Worm (Caenorhabditis elegans) whole organism, young adult: ENCODE measurements around the gene ZK105.3.

Experiments
- B0019.2 ChIP-seq: fragments of 200-800 bp; sonication (Bioruptor generic); conservative IDR thresholded peaks from 2 replicates; pipeline ENCODE4 v1.3.6; 2022; ENCODE audit warnings: missing genetic modification reagents, missing genetic modification characterization, missing compliant biosample characterization
- B0261.1 ChIP-seq: sonication (generic microtip); optimal IDR thresholded peaks from 2 replicates; lab custom pipeline; 2016; ENCODE audit warnings: mild to moderate bottlenecking, missing genetic modification characterization, moderate library complexity, missing compliant biosample characterization
- B0336.3 ChIP-seq: fragments of 200-800 bp; sonication (Bioruptor generic); IDR thresholded peaks from 2 replicates; pipeline ENCODE4 v1.3.6; 2022; ENCODE audit warnings: missing genetic modification characterization, missing compliant biosample characterization
- F10E7.11 ChIP-seq: sonication (generic microtip); optimal IDR thresholded peaks from 2 replicates; lab custom pipeline; 2017; ENCODE audit warnings: mild to moderate bottlenecking, missing genetic modification characterization, moderate library complexity, missing compliant biosample characterization
- F22D6.2 ChIP-seq: sonication (generic microtip); optimal IDR thresholded peaks from 2 replicates; lab custom pipeline; 2016; ENCODE audit warnings: mild to moderate bottlenecking, missing genetic modification characterization, missing compliant biosample characterization
- F23B12.7 ChIP-seq: sonication (generic microtip); optimal IDR thresholded peaks from 2 replicates; lab custom pipeline; 2017; ENCODE audit warnings: missing genetic modification characterization, mild to moderate bottlenecking, missing compliant biosample characterization, antibody characterized with exemption, moderate library complexity; ENCODE audit not compliant: insufficient read depth
- F37B4.10 ChIP-seq: fragments of 200-800 bp; sonication (Bioruptor generic); IDR thresholded peaks from 2 replicates; pipeline ENCODE4 v1.3.6; 2022; ENCODE audit warnings: missing genetic modification characterization, missing compliant biosample characterization
- F49E8.2 ChIP-seq: sonication (generic microtip); optimal IDR thresholded peaks from 3 replicates; lab custom pipeline; 2017; ENCODE audit warnings: missing genetic modification characterization, mild to moderate bottlenecking, missing compliant biosample characterization, antibody characterized with exemption, moderate library complexity; ENCODE audit not compliant: insufficient read depth
- K11D2.4 ChIP-seq: fragments of 200-800 bp; sonication (Bioruptor generic); IDR thresholded peaks from 2 replicates; pipeline ENCODE4 v1.3.6; 2022; ENCODE audit warnings: missing genetic modification reagents, missing genetic modification characterization, missing compliant biosample characterization
- K12H6.12 ChIP-seq: fragments of 200-800 bp; sonication (Bioruptor generic); optimal IDR thresholded peaks from 2 replicates; lab custom pipeline; 2018; ENCODE audit warnings: mild to moderate bottlenecking, missing genetic modification characterization, missing compliant biosample characterization
- T26A5.8 ChIP-seq: sonication (generic microtip); optimal IDR thresholded peaks from 2 replicates; lab custom pipeline; 2016; ENCODE audit warnings: missing genetic modification characterization, missing compliant biosample characterization
- Y53G8AR.9 ChIP-seq: fragments of 200-800 bp; sonication (Bioruptor generic); conservative IDR thresholded peaks from 2 replicates; pipeline ENCODE4 v1.3.6; 2022; ENCODE audit warnings: missing genetic modification reagents, missing genetic modification characterization, missing compliant biosample characterization
- Y56A3A.18 ChIP-seq: fragments of 200-800 bp; sonication (Bioruptor generic); IDR thresholded peaks from 2 replicates; pipeline ENCODE4 v1.3.6; 2022; ENCODE audit warnings: missing genetic modification reagents, missing genetic modification characterization, missing compliant biosample characterization
- Y67H2A.10 ChIP-seq: fragments of 200-800 bp; sonication (Bioruptor generic); conservative IDR thresholded peaks from 2 replicates; pipeline ENCODE4 v1.3.6; 2022; ENCODE audit warnings: missing genetic modification reagents, missing genetic modification characterization, missing compliant biosample characterization
- akir-1 ChIP-seq: fragments of 200-800 bp; sonication (Bioruptor generic); optimal IDR thresholded peaks from 2 replicates; lab custom pipeline; 2018; ENCODE audit warnings: mild to moderate bottlenecking, missing genetic modification characterization, moderate library complexity, missing compliant biosample characterization
- ama-1 ChIP-seq, 3 experiments: fragments of 150-350 bp in 1 of 3; sonication (generic microtip) in 2 of 3; optimal IDR thresholded peaks; 2 replicates each; lab custom pipeline; 2014 to 2018; ENCODE audit warnings: missing biosample characterization in 2 of 3, missing genetic modification characterization in 2 of 3, missing genetic modification reagents in 2 of 3
- cebp-1 ChIP-seq, 2 experiments: fragments of 200-800 bp in 1 of 2; sonication (Bioruptor generic) in 1 of 2; sonication (generic microtip) in 1 of 2; IDR thresholded peaks in 1 of 2; optimal IDR thresholded peaks in 1 of 2; 2 replicates each; pipeline versions ENCODE4 v1.3.6 to Lab custom; 2017 to 2022; ENCODE audit warnings: missing compliant biosample characterization in 2 of 2, missing genetic modification characterization in 2 of 2, mild to moderate bottlenecking in 1 of 2, missing genetic modification reagents in 1 of 2, moderate library complexity in 1 of 2
- ceh-91 ChIP-seq: fragments of 200-800 bp; sonication (Bioruptor generic); IDR thresholded peaks from 2 replicates; pipeline ENCODE4 v1.3.6; 2022; ENCODE audit warnings: missing genetic modification reagents, missing genetic modification characterization, missing compliant biosample characterization
- chd-7 ChIP-seq: sonication (generic microtip); optimal IDR thresholded peaks from 2 replicates; lab custom pipeline; 2016; ENCODE audit warnings: mild to moderate bottlenecking, missing genetic modification characterization, moderate library complexity, missing compliant biosample characterization
- die-1 ChIP-seq: sonication (generic microtip); optimal IDR thresholded peaks from 2 replicates; lab custom pipeline; 2016; ENCODE audit warnings: missing genotype, mild to moderate bottlenecking, missing genetic modification characterization, missing compliant biosample characterization
- dpff-1 ChIP-seq: sonication (generic microtip); optimal IDR thresholded peaks from 2 replicates; lab custom pipeline; 2017; ENCODE audit warnings: mild to moderate bottlenecking, missing genetic modification characterization, missing compliant biosample characterization
- ets-4 ChIP-seq: fragments of 200-800 bp; sonication (Bioruptor generic); optimal IDR thresholded peaks from 2 replicates; lab custom pipeline; 2018; ENCODE audit warnings: mild to moderate bottlenecking, missing genetic modification characterization, missing compliant biosample characterization
- gei-17 ChIP-seq: fragments of 200-800 bp; sonication (Bioruptor generic); optimal IDR thresholded peaks from 2 replicates; lab custom pipeline; 2018; ENCODE audit warnings: mild to moderate bottlenecking, missing genetic modification characterization, missing compliant biosample characterization
- him-1 ChIP-seq: sonication (generic microtip); optimal IDR thresholded peaks from 2 replicates; lab custom pipeline; 2016; ENCODE audit warnings: missing genotype, missing genetic modification reagents, missing genetic modification characterization, missing compliant biosample characterization
- hlh-26 ChIP-seq: fragments of 200-800 bp; sonication (Bioruptor generic); conservative IDR thresholded peaks from 2 replicates; pipeline ENCODE4 v1.3.6; 2022; ENCODE audit warnings: missing genetic modification reagents, missing genetic modification characterization, missing compliant biosample characterization
- hmg-1.2 ChIP-seq: fragments of 200-800 bp; sonication (Bioruptor generic); IDR thresholded peaks from 2 replicates; pipeline ENCODE4 v1.3.6; 2022; ENCODE audit warnings: missing genetic modification reagents, missing genetic modification characterization, missing compliant biosample characterization
- hsf-1 ChIP-seq: fragments of 200-800 bp; sonication (Bioruptor generic); IDR thresholded peaks from 2 replicates; pipeline ENCODE4 v1.3.6; 2022; ENCODE audit warnings: missing genetic modification reagents, missing genetic modification characterization, missing compliant biosample characterization
- lag-1 ChIP-seq: fragments of 200-800 bp; sonication (Bioruptor generic); IDR thresholded peaks from 2 replicates; pipeline ENCODE4 v1.3.6; 2022; ENCODE audit warnings: missing genetic modification reagents, missing genetic modification characterization, missing compliant biosample characterization
- lin-26 ChIP-seq: fragments of 200-800 bp; sonication (Bioruptor generic); IDR thresholded peaks from 2 replicates; pipeline ENCODE4 v1.3.6; 2022; ENCODE audit warnings: missing genetic modification reagents, missing genetic modification characterization, missing compliant biosample characterization
- lin-35 ChIP-seq, 3 experiments: fragments of 150-350 bp in 2 of 3; sonication (generic microtip) in 1 of 3; optimal IDR thresholded peaks; 2 replicates each; lab custom pipeline; 2014 to 2018; ENCODE audit warnings: missing biosample characterization in 3 of 3, missing genetic modification characterization in 3 of 3, missing genetic modification reagents in 3 of 3
- lsl-1 ChIP-seq: fragments of 200-800 bp; sonication (Bioruptor generic); optimal IDR thresholded peaks from 2 replicates; lab custom pipeline; 2018; ENCODE audit warnings: mild to moderate bottlenecking, missing genetic modification characterization, moderate library complexity, missing compliant biosample characterization
- madf-10 ChIP-seq: sonication (generic microtip); optimal IDR thresholded peaks from 2 replicates; lab custom pipeline; 2016; ENCODE audit warnings: mild to moderate bottlenecking, missing genetic modification characterization, missing compliant biosample characterization
- madf-6 ChIP-seq: fragments of 200-800 bp; sonication (Bioruptor generic); IDR thresholded peaks from 2 replicates; pipeline ENCODE4 v1.3.6; 2022; ENCODE audit warnings: missing genetic modification reagents, missing genetic modification characterization, missing compliant biosample characterization
- madf-8 ChIP-seq: fragments of 200-800 bp; sonication (Bioruptor generic); conservative IDR thresholded peaks from 2 replicates; pipeline ENCODE4 v1.3.6; 2022; ENCODE audit warnings: missing genetic modification reagents, missing genetic modification characterization, missing compliant biosample characterization
- nhr-179 ChIP-seq: sonication (generic microtip); optimal IDR thresholded peaks from 2 replicates; lab custom pipeline; 2016; ENCODE audit warnings: mild to moderate bottlenecking, missing genetic modification characterization, missing compliant biosample characterization
- nhr-90 ChIP-seq: sonication (generic microtip); optimal IDR thresholded peaks from 2 replicates; lab custom pipeline; 2016; ENCODE audit warnings: missing genotype, mild to moderate bottlenecking, missing genetic modification characterization, missing compliant biosample characterization
- pbrm-1 ChIP-seq: fragments of 200-800 bp; sonication (Bioruptor generic); IDR thresholded peaks from 2 replicates; pipeline ENCODE4 v1.3.6; 2022; ENCODE audit warnings: missing genetic modification reagents, missing genetic modification characterization, missing compliant biosample characterization
- rpc-1 ChIP-seq, 2 experiments: fragments of 150-350 bp in 1 of 2; sonication (generic microtip) in 1 of 2; optimal IDR thresholded peaks; 2 replicates each; lab custom pipeline; 2014 to 2018; ENCODE audit warnings: missing biosample characterization in 1 of 2, missing genetic modification characterization in 1 of 2, missing genetic modification reagents in 1 of 2, missing genotype in 1 of 2
- snpc-3.4 ChIP-seq: sonication (generic microtip); optimal IDR thresholded peaks from 2 replicates; lab custom pipeline; 2017; ENCODE audit warnings: missing genetic modification characterization, mild to moderate bottlenecking, missing compliant biosample characterization, antibody characterized with exemption, moderate library complexity, missing genotype, missing genetic modification reagents
- snpc-4 ChIP-seq, 5 experiments: fragments of 150-350 bp in 1 of 5; sonication (generic microtip) in 4 of 5; optimal IDR thresholded peaks; 2 replicates each; lab custom pipeline; 2014 to 2018; ENCODE audit warnings: missing genetic modification characterization in 5 of 5, missing biosample characterization in 3 of 5, antibody characterized with exemption in 2 of 5, mild to moderate bottlenecking in 2 of 5, missing compliant biosample characterization in 2 of 5, missing genotype in 2 of 5, moderate library complexity in 2 of 5, missing genetic modification reagents in 1 of 5
- somi-1 ChIP-seq: fragments of 200-800 bp; sonication (Bioruptor generic); optimal IDR thresholded peaks from 2 replicates; lab custom pipeline; 2018; ENCODE audit warnings: mild to moderate bottlenecking, missing genetic modification characterization, missing compliant biosample characterization
- tbp1 ChIP-seq: fragments of 200-800 bp; sonication (Bioruptor generic); optimal IDR thresholded peaks from 2 replicates; lab custom pipeline; 2018; ENCODE audit warnings: mild to moderate bottlenecking, missing genetic modification characterization, missing compliant biosample characterization
- tbx-9 ChIP-seq: sonication (generic microtip); optimal IDR thresholded peaks from 2 replicates; lab custom pipeline; 2016; ENCODE audit warnings: borderline replicate concordance, missing genetic modification characterization, inconsistent platforms, missing compliant biosample characterization
- unc-130 ChIP-seq: sonication (generic microtip); optimal IDR thresholded peaks from 2 replicates; lab custom pipeline; 2016; ENCODE audit warnings: missing genetic modification reagents, missing genetic modification characterization, missing compliant biosample characterization
- ztf-25 ChIP-seq: fragments of 200-800 bp; sonication (Bioruptor generic); IDR thresholded peaks from 2 replicates; pipeline ENCODE4 v1.3.6; 2022; ENCODE audit warnings: missing genetic modification reagents, missing genetic modification characterization, missing compliant biosample characterization
- ztf-28 ChIP-seq: fragments of 200-800 bp; sonication (Bioruptor generic); IDR thresholded peaks from 2 replicates; pipeline ENCODE4 v1.3.6; 2022; ENCODE audit warnings: missing genetic modification reagents, missing genetic modification characterization, missing compliant biosample characterization

Gene ZK105.3

ce11 chrV:7730488-7730887 lies 33.5 kb downstream of the ZK105.3 start:
- TF ChIP-seq ztf-28 (0 out of 2 replicates have a peak, but pooled peaks have one; percentile 24), F10E7.11 (tag; lab: Kevin White, UChicago) (no peak), K11D2.4 (GFP tag; lab: Robert Waterston, UW) (no peak), lin-26 (GFP tag; lab: Robert Waterston, UW) (peak; percentile 52; the same call in 1 of the 2 replicates), gei-17 (GFP tag; lab: Kevin White, UChicago) (no peak), somi-1 (peak; percentile 23), rpc-1 (optimal IDR thresholded peaks at IDR 0.05; lab: Kevin White, UChicago) (peak; percentile 54), rpc-1 (tag; optimal IDR thresholded peaks at IDR 0.05; lab: Kevin White, UChicago) (peak; percentile 74), lsl-1 (GFP tag; lab: Kevin White, UChicago) (peak; percentile 12), tbp1 (GFP tag; lab: Kevin White, UChicago) (peak; percentile 86), tbx-9 (tag; lab: Kevin White, UChicago) (no peak), hsf-1 (GFP tag; lab: Robert Waterston, UW) (peak; percentile 57; the same call in 1 of the 2 replicates), K12H6.12 (tag; lab: Kevin White, UChicago) (peak; percentile 49), him-1 (tag; lab: Kevin White, UChicago) (peak; percentile 28), ceh-91 (no peak), cebp-1 (GFP tag; IDR thresholded peaks at IDR 0.05; lab: Robert Waterston, UW) (no peak), cebp-1 (tag; optimal IDR thresholded peaks at IDR 0.05; lab: Kevin White, UChicago) (peak; percentile 47), lag-1 (no peak), hlh-26 (GFP tag; lab: Robert Waterston, UW) (no peak), T26A5.8 (tag; lab: Kevin White, UChicago) (no peak), lin-35 (GFP tag; optimal IDR thresholded peaks at IDR 0.05; lab: Kevin White, UChicago) (no peak), snpc-4 (GFP tag; optimal IDR thresholded peaks at IDR 0.05; lab: Kevin White, UChicago) (peak; percentile 27), snpc-4 (tag; optimal IDR thresholded peaks at IDR 0.05; lab: Kevin White, UChicago) (peak in 1 of 4 experiments; percentile 52), chd-7 (tag; lab: Kevin White, UChicago) (peak; percentile 32), unc-130 (GFP tag; lab: Kevin White, UChicago) (no peak), B0261.1 (peak; percentile 76), akir-1 (no peak), snpc-3.4 (tag; lab: Kevin White, UChicago) (peak; percentile 30), ama-1 (optimal IDR thresholded peaks at IDR 0.05; lab: Kevin White, UChicago) (no peak), ama-1 (GFP tag; optimal IDR thresholded peaks at IDR 0.05; lab: Kevin White, UChicago) (peak in 1 of 2 experiments; percentile 50), F23B12.7 (peak; percentile 5), F49E8.2 (tag; lab: Kevin White, UChicago) (no peak), F37B4.10 (GFP tag; lab: Robert Waterston, UW) (no peak), Y53G8AR.9 (GFP tag; lab: Robert Waterston, UW) (no peak), B0019.2 (no peak), Y56A3A.18 (no peak), nhr-179 (no peak), nhr-90 (tag; lab: Kevin White, UChicago) (peak; percentile 35), die-1 (tag; lab: Kevin White, UChicago) (no peak), madf-10 (peak; percentile 0), madf-6 (GFP tag; lab: Robert Waterston, UW) (peak; percentile 44; the same call in 1 of the 2 replicates), ztf-25 (GFP tag; lab: Robert Waterston, UW) (no peak), madf-8 (no peak), Y67H2A.10 (GFP tag; lab: Robert Waterston, UW) (no peak), ets-4 (GFP tag; lab: Kevin White, UChicago) (no peak), dpff-1 (tag; lab: Kevin White, UChicago) (no peak), B0336.3 (GFP tag; lab: Robert Waterston, UW) (0 out of 2 replicates have a peak, but pooled peaks have one; percentile 18), hmg-1.2 (peak; percentile 42; the same call in 1 of the 2 replicates), F22D6.2 (tag; lab: Kevin White, UChicago) (no peak), pbrm-1 (no peak)
